Fruit fly (Drosophila melanogaster): ENCODE measurements around the gene CG8360.

The CG8360 gene

dm6 chr2L:8232389-8232788 is 19.6 kb downstream of the CG8360 start (continued):
- peak; percentile 89 for TF ChIP-seq spab (GFP tag; optimal IDR thresholded peaks at IDR 0.05)
- no peak for TF ChIP-seq Eip93F (GFP tag; optimal IDR thresholded peaks at IDR 0.05)
- peak; percentile 67 for TF ChIP-seq svp (GFP tag)
- peak; percentile 45 for TF ChIP-seq CG11902 (GFP tag; optimal IDR thresholded peaks at IDR 0.05)
- peak; percentile 62 for TF ChIP-seq lz (GFP tag; optimal IDR thresholded peaks at IDR 0.05)
- TF ChIP-seq Met (GFP tag; optimal IDR thresholded peaks at IDR 0.05): peak; percentile 72
- TF ChIP-seq Hr4 (GFP tag; optimal IDR thresholded peaks at IDR 0.05): peak; percentile 71
- peak; percentile 83 for TF ChIP-seq achi (GFP tag; optimal IDR thresholded peaks at IDR 0.05)

- TF ChIP-seq CG8119 (GFP tag; IDR thresholded peaks at IDR 0.05) (no peak), Hr38 (GFP tag; optimal IDR thresholded peaks at IDR 0.05) (no peak), Eip78C (GFP tag) (peak; percentile 28), svp (GFP tag) (no peak), CG6792 (GFP tag; optimal IDR thresholded peaks at IDR 0.05) (peak; percentile 41), CG10631 (GFP tag; optimal IDR thresholded peaks at IDR 0.05) (peak; percentile 2), Eip93F (GFP tag; optimal IDR thresholded peaks at IDR 0.05) (no peak), Eip75B (GFP tag; optimal IDR thresholded peaks at IDR 0.05) (no peak), vri (GFP tag; optimal IDR thresholded peaks at IDR 0.05) (peak; percentile 16), topi (GFP tag; optimal IDR thresholded peaks at IDR 0.05) (no peak), Met (GFP tag; optimal IDR thresholded peaks at IDR 0.05) (peak; percentile 31), Hr4 (GFP tag; optimal IDR thresholded peaks at IDR 0.05) (no peak), CG34406 (GFP tag; optimal IDR thresholded peaks at IDR 0.05) (peak; percentile 26), CG3032 (tag; optimal IDR thresholded peaks at IDR 0.05) (no peak), Blimp-1 (GFP tag; optimal IDR thresholded peaks at IDR 0.05) (peak; percentile 39), fd59A (GFP tag; optimal IDR thresholded peaks at IDR 0.05) (no peak), CG8632 (GFP tag; optimal IDR thresholded peaks at IDR 0.05) (peak; percentile 25), Gug (GFP tag; IDR thresholded peaks at IDR 0.05) (no peak), CG11762 (GFP tag; optimal IDR thresholded peaks at IDR 0.05; ENCODE audit: insufficient read depth) (no peak), Smox (GFP tag; optimal IDR thresholded peaks at IDR 0.05) (no peak), Ets21C (GFP tag; optimal IDR thresholded peaks at IDR 0.05) (no peak), Ets96B (tag; optimal IDR thresholded peaks at IDR 0.05) (no peak), CG6163 (GFP tag; IDR thresholded peaks at IDR 0.05) (no peak), dac (GFP tag; optimal IDR thresholded peaks at IDR 0.05) (no peak), fkh (GFP tag; optimal IDR thresholded peaks at IDR 0.05) (peak; percentile 35), esn (GFP tag; optimal IDR thresholded peaks at IDR 0.05) (peak; percentile 18), Sox102F (GFP tag; optimal IDR thresholded peaks at IDR 0.05) (no peak), ss (GFP tag; optimal IDR thresholded peaks at IDR 0.05) (peak; percentile 3 to 45)
Observed at dm6 chr2L:8233571-8233970, 20.8 kb downstream of the CG8360 start.

dm6 chr2L:8239032-8239650 is 26.4 kb downstream of the CG8360 start:
- TF ChIP-seq CG10669 (GFP tag; optimal IDR thresholded peaks at IDR 0.05) (no peak), fkh (GFP tag; optimal IDR thresholded peaks at IDR 0.05) (peak; percentile 80), fd85E (GFP tag; optimal IDR thresholded peaks at IDR 0.05) (no peak), CG6792 (GFP tag; optimal IDR thresholded peaks at IDR 0.05) (no peak), CG10631 (GFP tag; optimal IDR thresholded peaks at IDR 0.05) (no peak), acj6 (GFP tag; optimal IDR thresholded peaks at IDR 0.05) (no peak), CG6163 (GFP tag; IDR thresholded peaks at IDR 0.05) (no peak), CG4318 (GFP tag; optimal IDR thresholded peaks at IDR 0.05) (no peak), CG16779 (tag; optimal IDR thresholded peaks at IDR 0.05) (no peak)

All from whole organism, prepupa.